Worm (Caenorhabditis elegans): ENCODE results near the gene C56E6.2.

ce11 chrII:6523940-6524339 is 787 bp upstream of the C56E6.2 start:
- TF ChIP-seq him-1 (tag; optimal IDR thresholded peaks at IDR 0.05) (no peak), dao-5 (tag; optimal IDR thresholded peaks at IDR 0.05) (no peak), W03F9.2 (tag; optimal IDR thresholded peaks at IDR 0.05) (no peak)
